Fruit fly (Drosophila melanogaster): ENCODE results near the gene Vha26.

Vha26 gene

dm6 chr3R:5551068-5551467 is 40.5 kb upstream of the Vha26 start, which contains the start of gene mia:
Gene mia (minus strand): TSS chr3R:5551168.
- no peak for TF ChIP-seq CG14965 (GFP tag; optimal IDR thresholded peaks at IDR 0.05; ENCODE audit: borderline replicate concordance)
- TF ChIP-seq CG9609 (GFP tag; optimal IDR thresholded peaks at IDR 0.05), result no peak

dm6 chr3R:5551593-5551992 is 40.0 kb upstream of the Vha26 start:
- no peak for TF ChIP-seq sd (tag; optimal IDR thresholded peaks at IDR 0.05)
- TF ChIP-seq kah (GFP tag; optimal IDR thresholded peaks at IDR 0.05), result no peak
- no peak for TF ChIP-seq CG7987 (GFP tag; optimal IDR thresholded peaks at IDR 0.05)
- no peak for TF ChIP-seq CG8388 (GFP tag; optimal IDR thresholded peaks at IDR 0.05)
- no peak for TF ChIP-seq CG15479 (GFP tag; optimal IDR thresholded peaks at IDR 0.05)
- no peak for TF ChIP-seq Fer1 (GFP tag; optimal IDR thresholded peaks at IDR 0.05)
- no peak for TF ChIP-seq dati (GFP tag; IDR thresholded peaks at IDR 0.05)
- TF ChIP-seq BEAF-32 (GFP tag; optimal IDR thresholded peaks at IDR 0.05), result no peak
- TF ChIP-seq CG10654 (GFP tag; optimal IDR thresholded peaks at IDR 0.05), result no peak
- TF ChIP-seq ro (GFP tag; IDR thresholded peaks at IDR 0.05), result no peak
- TF ChIP-seq ATbp (GFP tag; optimal IDR thresholded peaks at IDR 0.05), result no peak
- TF ChIP-seq Hand (GFP tag; optimal IDR thresholded peaks at IDR 0.05), result no peak
- no peak for TF ChIP-seq NfI (GFP tag; optimal IDR thresholded peaks at IDR 0.05)
- no peak for TF ChIP-seq CG13296 (GFP tag; optimal IDR thresholded peaks at IDR 0.05)
- TF ChIP-seq CG4730 (GFP tag; IDR thresholded peaks at IDR 0.05), result no peak
- no peak for TF ChIP-seq stwl (tag; optimal IDR thresholded peaks at IDR 0.05)
- TF ChIP-seq Side (GFP tag; optimal IDR thresholded peaks at IDR 0.05), result no peak
- no peak for TF ChIP-seq CG10147 (GFP tag; optimal IDR thresholded peaks at IDR 0.05)
- peak; percentile 67 for TF ChIP-seq CG16813 (GFP tag; IDR thresholded peaks at IDR 0.05; ENCODE audit: partially characterized antibody)
- peak; percentile 10 for TF ChIP-seq gfzf (GFP tag; optimal IDR thresholded peaks at IDR 0.05)
- TF ChIP-seq TFAM (GFP tag; optimal IDR thresholded peaks at IDR 0.05), result no peak
- 0 out of 3 replicates have a peak, but pooled peaks have one; percentile 44 for TF ChIP-seq CG6791 (GFP tag; IDR thresholded peaks at IDR 0.05; ENCODE audit: partially characterized antibody)
- TF ChIP-seq nerfin-2 (GFP tag; IDR thresholded peaks at IDR 0.05; ENCODE audit: partially characterized antibody), result peak; percentile 61
- peak; percentile 40; the same call in 1 of the 3 replicates for TF ChIP-seq CG14860 (GFP tag; IDR thresholded peaks at IDR 0.05; ENCODE audit: partially characterized antibody)
- TF ChIP-seq MTF-1 (GFP tag; optimal IDR thresholded peaks at IDR 0.05; ENCODE audit: borderline replicate concordance), result no peak
- TF ChIP-seq CG1647 (GFP tag; optimal IDR thresholded peaks at IDR 0.05), result no peak
- TF ChIP-seq ato (GFP tag; IDR thresholded peaks at IDR 0.05; ENCODE audit: partially characterized antibody), result 0 out of 2 replicates have a peak, but pooled peaks have one; percentile 33
- TF ChIP-seq CG17612 (GFP tag; IDR thresholded peaks at IDR 0.05), result no peak
- peak; percentile 42 for TF ChIP-seq Scr (GFP tag; IDR thresholded peaks at IDR 0.05; ENCODE audit: partially characterized antibody)
- no peak for TF ChIP-seq Xbp1 (GFP tag; optimal IDR thresholded peaks at IDR 0.05)
- TF ChIP-seq dan (GFP tag; IDR thresholded peaks at IDR 0.05), result no peak
- TF ChIP-seq CHES-1-like (GFP tag; optimal IDR thresholded peaks at IDR 0.05), result no peak
- no peak for TF ChIP-seq slp2 (GFP tag; optimal IDR thresholded peaks at IDR 0.05)
- TF ChIP-seq tna (GFP tag; IDR thresholded peaks at IDR 0.05; ENCODE audit: partially characterized antibody), result peak; percentile 34; the same call in 1 of the 2 replicates
- peak; percentile 20 for TF ChIP-seq Med (GFP tag)
- TF ChIP-seq CG7357 (GFP tag; IDR thresholded peaks at IDR 0.05), result no peak
- no peak for TF ChIP-seq CrebB (tag; optimal IDR thresholded peaks at IDR 0.05)
- TF ChIP-seq Abd-B (GFP tag; optimal IDR thresholded peaks at IDR 0.05), result no peak
- TF ChIP-seq Asciz (GFP tag; optimal IDR thresholded peaks at IDR 0.05), result no peak
- no peak for TF ChIP-seq CG8765 (GFP tag; IDR thresholded peaks at IDR 0.05)
- TF ChIP-seq Opbp (GFP tag; IDR thresholded peaks at IDR 0.05; ENCODE audit: partially characterized antibody), result peak; percentile 15; the same call in 1 of the 3 replicates
- no peak for TF ChIP-seq ash1 (GFP tag; optimal IDR thresholded peaks at IDR 0.05)
- TF ChIP-seq HLH4C (GFP tag; IDR thresholded peaks at IDR 0.05; ENCODE audit: partially characterized antibody), result peak; percentile 72

Measured in whole organism, embryonic.